Worm (Caenorhabditis elegans): Measurements from ENCODE around the gene C06A8.6.

C06A8.6 gene

DNA sequence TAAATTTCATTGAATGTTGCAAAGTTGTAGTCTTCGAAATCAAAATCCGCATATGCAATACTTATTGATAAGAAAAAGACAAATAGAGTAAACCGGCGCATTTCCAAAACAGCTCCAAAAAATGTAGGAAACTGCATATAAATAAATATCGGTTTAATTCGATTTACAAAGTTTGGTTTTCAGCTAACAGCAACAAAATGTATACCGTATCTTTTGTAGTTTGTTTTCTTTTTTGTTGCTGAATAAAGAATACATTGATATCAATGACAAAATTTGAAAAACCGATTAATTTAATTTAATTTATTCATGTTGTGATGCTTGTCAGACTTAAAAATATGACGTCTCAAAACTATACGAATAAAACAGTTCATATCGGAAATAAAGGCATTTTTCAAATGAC lies 10.9 kb upstream of the C06A8.6 start, which contains the start of gene B0228.8:
TSS of gene B0228.8 (minus strand) at position 101 of the 400 bp plus-strand sequence.
- TF ChIP-seq ceh-43 (GFP tag; optimal IDR thresholded peaks at IDR 0.05) (no peak), mep-1 (tag; optimal IDR thresholded peaks at IDR 0.05) (no peak), flh-1 (GFP tag; optimal IDR thresholded peaks at IDR 0.05) (no peak), unc-39 (tag; optimal IDR thresholded peaks at IDR 0.05) (no peak), mls-2 (tag; optimal IDR thresholded peaks at IDR 0.05) (no peak), ztf-11 (tag; optimal IDR thresholded peaks at IDR 0.05) (no peak), ces-1 (GFP tag; optimal IDR thresholded peaks at IDR 0.05) (no peak), ceh-39 (tag; optimal IDR thresholded peaks at IDR 0.05) (no peak), lsy-2 (tag; optimal IDR thresholded peaks at IDR 0.05) (no peak), cnd-1 (tag; optimal IDR thresholded peaks at IDR 0.05) (no peak), unc-120 (tag; optimal IDR thresholded peaks at IDR 0.05; ENCODE audit: poor library complexity, severe bottlenecking) (no peak), nhr-237 (tag; optimal IDR thresholded peaks at IDR 0.05) (no peak), snpc-4 (tag; optimal IDR thresholded peaks at IDR 0.05) (no peak)

DNA sequence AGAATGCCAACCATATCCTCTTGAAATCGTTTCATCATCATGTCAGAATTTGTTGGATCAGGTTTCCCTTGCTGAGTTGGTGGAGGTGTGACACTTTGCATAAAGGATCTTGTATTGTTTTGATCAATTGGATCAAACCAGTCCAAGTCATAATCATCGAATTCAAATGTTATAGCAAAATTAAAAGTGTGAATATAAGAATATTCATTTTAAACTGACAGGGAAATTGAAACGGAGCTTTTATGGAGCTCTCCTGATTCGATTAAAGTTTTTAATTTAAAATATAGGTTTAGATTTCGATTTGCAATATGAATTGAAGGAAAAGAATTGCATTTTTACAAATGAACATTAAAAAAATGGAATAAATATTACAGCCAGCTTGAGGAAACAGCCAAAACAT lies 8.7 kb upstream of the C06A8.6 start, which contains the start of gene B0228.9:
TSS of gene B0228.9 (minus strand) at position 101 of the 400 bp plus-strand sequence.
- TF ChIP-seq elt-3 (tag; optimal IDR thresholded peaks at IDR 0.05) (no peak), snpc-4 (tag; optimal IDR thresholded peaks at IDR 0.05) (no peak), ceh-43 (GFP tag; optimal IDR thresholded peaks at IDR 0.05) (no peak), nhr-2 (tag; optimal IDR thresholded peaks at IDR 0.05) (no peak), ztf-11 (tag; optimal IDR thresholded peaks at IDR 0.05) (no peak), hlh-1 (tag; optimal IDR thresholded peaks at IDR 0.05) (no peak), nhr-76 (tag; optimal IDR thresholded peaks at IDR 0.05) (no peak)

ce11 chrII:7765456-7765855 lies 6.8 kb upstream of the C06A8.6 start, which contains the start of gene srh-39:
Gene srh-39, minus strand, starts transcription at chrII:7765556.
- TF ChIP-seq elt-3 (tag; optimal IDR thresholded peaks at IDR 0.05) (no peak), hlh-1 (tag; optimal IDR thresholded peaks at IDR 0.05) (no peak), blmp-1 (tag; optimal IDR thresholded peaks at IDR 0.05) (no peak), M03D4.4 (tag; optimal IDR thresholded peaks at IDR 0.05) (no peak)

DNA sequence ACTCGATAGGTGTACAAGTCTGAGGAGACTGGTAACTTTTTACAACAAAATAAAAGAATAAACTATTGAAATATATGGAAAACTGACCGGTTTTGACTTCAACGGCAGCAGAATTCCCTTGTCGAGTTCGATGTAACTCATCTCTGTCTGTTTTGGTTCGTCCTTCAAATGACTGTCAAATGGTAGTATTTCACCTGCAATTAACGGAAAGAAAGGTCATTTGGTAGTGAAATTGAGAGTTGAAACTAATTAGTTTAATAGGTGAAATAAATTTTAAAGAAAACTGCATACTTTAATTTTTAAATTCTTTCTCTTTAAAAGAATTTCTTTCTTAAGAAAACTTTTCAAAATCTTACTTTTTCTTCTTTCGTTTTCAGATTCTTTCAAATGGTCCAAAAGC lies 3.0 kb upstream of the C06A8.6 start:
- TF ChIP-seq snpc-4 (tag; optimal IDR thresholded peaks at IDR 0.05) (no peak), lin-13 (tag; optimal IDR thresholded peaks at IDR 0.05) (no peak), elt-3 (tag; optimal IDR thresholded peaks at IDR 0.05) (no peak), lin-32 (GFP tag; optimal IDR thresholded peaks at IDR 0.05) (no peak), M03D4.4 (tag; optimal IDR thresholded peaks at IDR 0.05) (no peak), mab-5 (tag; optimal IDR thresholded peaks at IDR 0.05) (no peak), nhr-28 (tag; optimal IDR thresholded peaks at IDR 0.05) (no peak), sptf-1 (tag; optimal IDR thresholded peaks at IDR 0.05) (no peak), ceh-83 (GFP tag; optimal IDR thresholded peaks at IDR 0.05) (no peak), zip-8 (tag; optimal IDR thresholded peaks at IDR 0.05) (no peak), flh-1 (GFP tag; optimal IDR thresholded peaks at IDR 0.05) (no peak), nhr-2 (tag; optimal IDR thresholded peaks at IDR 0.05) (no peak), ceh-39 (tag; optimal IDR thresholded peaks at IDR 0.05) (no peak), blmp-1 (tag; optimal IDR thresholded peaks at IDR 0.05) (no peak), tbx-8 (GFP tag; optimal IDR thresholded peaks at IDR 0.05) (no peak), ces-1 (GFP tag; optimal IDR thresholded peaks at IDR 0.05) (no peak)

ce11 chrII:7770253-7770652 lies 2.0 kb upstream of the C06A8.6 start:
- no peak for TF ChIP-seq unc-39 (tag; optimal IDR thresholded peaks at IDR 0.05)
- TF ChIP-seq ham-2 (GFP tag; optimal IDR thresholded peaks at IDR 0.05): no peak
- no peak for TF ChIP-seq cnd-1 (tag; optimal IDR thresholded peaks at IDR 0.05)
- no peak for TF ChIP-seq snpc-4 (tag; optimal IDR thresholded peaks at IDR 0.05)
- no peak for TF ChIP-seq zip-8 (tag; optimal IDR thresholded peaks at IDR 0.05)
- no peak for TF ChIP-seq tbx-8 (GFP tag; optimal IDR thresholded peaks at IDR 0.05)
- TF ChIP-seq lsy-2 (tag; optimal IDR thresholded peaks at IDR 0.05): no peak
- no peak for TF ChIP-seq lin-13 (tag; optimal IDR thresholded peaks at IDR 0.05)
- TF ChIP-seq M03D4.4 (tag; optimal IDR thresholded peaks at IDR 0.05): no peak

- no peak for TF ChIP-seq zip-8 (tag; optimal IDR thresholded peaks at IDR 0.05)
- no peak for TF ChIP-seq cnd-1 (tag; optimal IDR thresholded peaks at IDR 0.05)
- no peak for TF ChIP-seq elt-3 (tag; optimal IDR thresholded peaks at IDR 0.05)
- no peak for TF ChIP-seq ztf-11 (tag; optimal IDR thresholded peaks at IDR 0.05)
- no peak for TF ChIP-seq ham-2 (GFP tag; optimal IDR thresholded peaks at IDR 0.05)
- no peak for TF ChIP-seq nhr-12 (tag; optimal IDR thresholded peaks at IDR 0.05)
These were observed 382 bp upstream of the C06A8.6 start, which contains the start of gene C06A8.8 for ce11 chrII:7771917-7772316. Gene C06A8.8, minus strand, starts transcription at chrII:7772017.
